Worm (Caenorhabditis elegans) whole organism, young adult: Measurements from ENCODE around the gene R09E12.9.
"Not testable (repeated sequence)": the region's sequence is repeated elsewhere in the genome, so short reads cannot be mapped to it uniquely, and the experiment has no call there.

ENCODE experiments used
- athp-1 ChIP-seq: sonication (generic microtip); optimal IDR thresholded peaks from 2 replicates; lab custom pipeline; 2017; ENCODE audit warnings: mild to moderate bottlenecking, missing genetic modification characterization, missing compliant biosample characterization
- ceh-40 ChIP-seq: fragments of 200-800 bp; sonication (Bioruptor generic); IDR thresholded peaks from 2 replicates; pipeline ENCODE4 v1.3.6; 2022; ENCODE audit warnings: missing genetic modification characterization, missing compliant biosample characterization
- ceh-79 ChIP-seq: sonication (generic microtip); optimal IDR thresholded peaks from 2 replicates; lab custom pipeline; 2017; ENCODE audit warnings: mild to moderate bottlenecking, missing genetic modification characterization, missing compliant biosample characterization
- efl-1 ChIP-seq: fragments of 150-350 bp; optimal IDR thresholded peaks from 2 replicates; lab custom pipeline; 2014; ENCODE audit warnings: missing biosample characterization, missing genetic modification reagents, missing genetic modification characterization
- gei-17 ChIP-seq: fragments of 200-800 bp; sonication (Bioruptor generic); optimal IDR thresholded peaks from 2 replicates; lab custom pipeline; 2018; ENCODE audit warnings: mild to moderate bottlenecking, missing genetic modification characterization, missing compliant biosample characterization
- lsl-1 ChIP-seq: fragments of 200-800 bp; sonication (Bioruptor generic); optimal IDR thresholded peaks from 2 replicates; lab custom pipeline; 2018; ENCODE audit warnings: mild to moderate bottlenecking, missing genetic modification characterization, moderate library complexity, missing compliant biosample characterization
- lsy-27 ChIP-seq: sonication (generic microtip); optimal IDR thresholded peaks from 2 replicates; lab custom pipeline; 2017; ENCODE audit warnings: missing genetic modification characterization, mild to moderate bottlenecking, missing compliant biosample characterization, antibody characterized with exemption, missing genotype, borderline replicate concordance; ENCODE audit not compliant: insufficient read depth
- madf-10 ChIP-seq: sonication (generic microtip); optimal IDR thresholded peaks from 2 replicates; lab custom pipeline; 2016; ENCODE audit warnings: mild to moderate bottlenecking, missing genetic modification characterization, missing compliant biosample characterization
- madf-6 ChIP-seq: fragments of 200-800 bp; sonication (Bioruptor generic); IDR thresholded peaks from 2 replicates; pipeline ENCODE4 v1.3.6; 2022; ENCODE audit warnings: missing genetic modification reagents, missing genetic modification characterization, missing compliant biosample characterization
- nfya-2 ChIP-seq: fragments of 200-800 bp; sonication (Bioruptor generic); IDR thresholded peaks from 2 replicates; pipeline ENCODE4 v1.3.6; 2022; ENCODE audit warnings: missing genetic modification reagents, missing genetic modification characterization, missing compliant biosample characterization
- nfyb-1 ChIP-seq: fragments of 200-800 bp; sonication (Bioruptor generic); IDR thresholded peaks from 2 replicates; pipeline ENCODE4 v1.3.6; 2022; ENCODE audit warnings: missing genetic modification reagents, missing genetic modification characterization, missing compliant biosample characterization
- nhr-27 ChIP-seq: fragments of 200-800 bp; sonication (Bioruptor generic); optimal IDR thresholded peaks from 2 replicates; lab custom pipeline; 2018; ENCODE audit warnings: mild to moderate bottlenecking, missing genetic modification characterization, moderate library complexity, missing compliant biosample characterization
- sptf-2 ChIP-seq: fragments of 200-800 bp; sonication (Bioruptor generic); optimal IDR thresholded peaks from 2 replicates; lab custom pipeline; 2018; ENCODE audit warnings: mild to moderate bottlenecking, missing genetic modification characterization, missing compliant biosample characterization
- xnd-1 ChIP-seq: sonication (generic microtip); optimal IDR thresholded peaks from 2 replicates; lab custom pipeline; 2016; ENCODE audit warnings: missing genotype, missing genetic modification reagents, missing genetic modification characterization, missing compliant biosample characterization

R09E12.9 gene

ce11 chrV:820629-821028, 43.2 kb downstream of the R09E12.9 start, which contains the start of gene srx-32:
TSS of gene srx-32 (minus strand) at chrV:820729.
- not testable (repeated sequence) for TF ChIP-seq efl-1, gei-17, lsl-1 (GFP tag; lab: Kevin White, UChicago)

- TF ChIP-seq madf-10; athp-1; xnd-1 (tag; lab: Kevin White, UChicago): not testable (repeated sequence)
Observed at ce11 chrV:822922-823321, 45.5 kb downstream of the R09E12.9 start, which contains the start of gene srx-31. TSS of gene srx-31 (minus strand) at chrV:823022.

- TF ChIP-seq nfyb-1 (GFP tag; lab: Robert Waterston, UW): no peak
- no peak for TF ChIP-seq madf-6 (GFP tag; lab: Robert Waterston, UW)
- no peak for TF ChIP-seq nfya-2 (GFP tag; lab: Robert Waterston, UW)
- TF ChIP-seq nhr-27 (tag; lab: Kevin White, UChicago): no peak
- no peak for TF ChIP-seq ceh-79 (tag; lab: Kevin White, UChicago)
- TF ChIP-seq ceh-40: no peak
- no peak for TF ChIP-seq lsy-27 (tag; lab: Kevin White, UChicago)
- TF ChIP-seq sptf-2 (GFP tag; lab: Kevin White, UChicago): no peak
Observed at ce11 chrV:826097-826496, 48.7 kb downstream of the R09E12.9 start, which contains the start of gene F41H8.2. TSS of gene F41H8.2 (plus strand) at chrV:826397.
